ENCODE assay signal across 2 fruit fly cellular contexts in the genomic region with DNA sequence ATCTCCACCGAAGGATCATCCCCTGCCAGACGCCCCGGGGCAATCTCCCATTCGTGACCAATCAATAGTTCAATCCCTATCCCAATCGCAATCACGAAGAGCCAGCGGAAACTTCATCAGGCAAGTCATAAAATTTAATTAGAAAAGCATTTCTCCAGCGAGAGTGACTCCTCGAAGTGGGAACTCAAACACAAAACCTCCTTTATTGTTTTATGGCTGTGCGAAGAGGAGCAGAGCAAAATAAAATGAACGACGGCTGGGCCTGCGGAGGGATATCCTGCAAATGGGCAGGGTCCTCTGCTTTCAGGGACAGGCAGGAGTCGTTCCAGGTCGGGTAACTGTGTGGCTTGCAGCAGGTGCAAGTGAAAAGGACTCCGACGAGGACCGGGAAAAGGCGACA.
A peak's percentile ranks its signal among the peaks of the same experiment; 100 is the strongest.
TF ChIP-seq lines count a peak whose summit lies in the region.

No protein-coding gene starts in this region.

- TF ChIP-seq CTCF in whole organism, embryonic (GFP tag; optimal IDR thresholded peaks at IDR 0.05; lab: Kevin White, UChicago): no peak

TF ChIP-seq in whole organism, embryonic, 481 proteins besides CTCF, POLR2A, EP300 and RAD21:
- TF ChIP-seq ac (GFP tag; optimal IDR thresholded peaks at IDR 0.05; lab: Kevin White, UChicago): peak; percentile 39
- TF ChIP-seq CrebB (tag; optimal IDR thresholded peaks at IDR 0.05; lab: Kevin White, UChicago): no peak
- peak in 1 of 2 experiments; percentile 66 for TF ChIP-seq tll (GFP tag; optimal IDR thresholded peaks at IDR 0.05; lab: Kevin White, UChicago)
- TF ChIP-seq CG31365 (tag; optimal IDR thresholded peaks at IDR 0.05; lab: Kevin White, UChicago): no peak
- TF ChIP-seq exex (tag; optimal IDR thresholded peaks at IDR 0.05; lab: Kevin White, UChicago): no peak
- no peak for TF ChIP-seq CG7839 (tag; optimal IDR thresholded peaks at IDR 0.05; lab: Kevin White, UChicago)
- no peak for TF ChIP-seq CG2116 (GFP tag; optimal IDR thresholded peaks at IDR 0.05; lab: Kevin White, UChicago)
- TF ChIP-seq Mes4 (GFP tag; optimal IDR thresholded peaks at IDR 0.05; lab: Kevin White, UChicago): no peak
- no peak for TF ChIP-seq CG12219 (GFP tag; optimal IDR thresholded peaks at IDR 0.05; lab: Kevin White, UChicago)
- TF ChIP-seq zfh2 (GFP tag; optimal IDR thresholded peaks at IDR 0.05; lab: Kevin White, UChicago): no peak
- peak; percentile 28 for TF ChIP-seq sens (GFP tag; lab: Kevin White, UChicago)
- TF ChIP-seq Taf1 (GFP tag; IDR thresholded peaks at IDR 0.05; lab: Robert Waterston, UW): no peak
- TF ChIP-seq hth (optimal IDR thresholded peaks at IDR 0.05; lab: Kevin White, UChicago): no peak
- peak; percentile 96 for TF ChIP-seq cad (GFP tag; optimal IDR thresholded peaks at IDR 0.05; lab: Kevin White, UChicago)
- TF ChIP-seq CG13624 (GFP tag; optimal IDR thresholded peaks at IDR 0.05; lab: Kevin White, UChicago): no peak
- TF ChIP-seq Sry-β (GFP tag; optimal IDR thresholded peaks at IDR 0.05; lab: Kevin White, UChicago): no peak
- TF ChIP-seq lov (optimal IDR thresholded peaks at IDR 0.05; lab: Kevin White, UChicago): no peak
- peak; percentile 64; the same call in 1 of the 3 replicates for TF ChIP-seq lov (GFP tag; IDR thresholded peaks at IDR 0.05; lab: Robert Waterston, UW)
- TF ChIP-seq repo (GFP tag; optimal IDR thresholded peaks at IDR 0.05; lab: Kevin White, UChicago): no peak
- no peak for TF ChIP-seq psq (GFP tag; optimal IDR thresholded peaks at IDR 0.05; lab: Kevin White, UChicago)
- no peak for TF ChIP-seq CG4707 (GFP tag; optimal IDR thresholded peaks at IDR 0.05; lab: Kevin White, UChicago)
- peak; percentile 41 for TF ChIP-seq D (optimal IDR thresholded peaks at IDR 0.05; lab: Kevin White, UChicago)
- TF ChIP-seq D (GFP tag; optimal IDR thresholded peaks at IDR 0.05; lab: Kevin White, UChicago): no peak
- no peak for TF ChIP-seq CG15514 (GFP tag; optimal IDR thresholded peaks at IDR 0.05; lab: Kevin White, UChicago)
- TF ChIP-seq CG7271 (tag; optimal IDR thresholded peaks at IDR 0.05; lab: Kevin White, UChicago): peak; percentile 59
- TF ChIP-seq nau (GFP tag; optimal IDR thresholded peaks at IDR 0.05; lab: Kevin White, UChicago): no peak
- no peak for TF ChIP-seq Scr (GFP tag; IDR thresholded peaks at IDR 0.05; lab: Robert Waterston, UW; ENCODE audit: partially characterized antibody)
- no peak for TF ChIP-seq ERR (GFP tag; optimal IDR thresholded peaks at IDR 0.05; lab: Kevin White, UChicago)
- TF ChIP-seq gem (tag; optimal IDR thresholded peaks at IDR 0.05; lab: Kevin White, UChicago): no peak
- no peak for TF ChIP-seq CG11456 (GFP tag; IDR thresholded peaks at IDR 0.05; lab: Robert Waterston, UW)
- no peak for TF ChIP-seq CG3726 (GFP tag; IDR thresholded peaks at IDR 0.05; lab: Robert Waterston, UW)
- no peak for TF ChIP-seq CG8388 (GFP tag; optimal IDR thresholded peaks at IDR 0.05; lab: Kevin White, UChicago)
- TF ChIP-seq zen (tag; optimal IDR thresholded peaks at IDR 0.05; lab: Kevin White, UChicago): peak; percentile 28
- TF ChIP-seq maf-S (GFP tag; optimal IDR thresholded peaks at IDR 0.05; lab: Kevin White, UChicago): no peak
- peak; percentile 7 for TF ChIP-seq Med (GFP tag; lab: Kevin White, UChicago)
- no peak for TF ChIP-seq Dad (GFP tag; optimal IDR thresholded peaks at IDR 0.05; lab: Kevin White, UChicago)
- no peak for TF ChIP-seq CG6175 (GFP tag; IDR thresholded peaks at IDR 0.05; lab: Robert Waterston, UW)
- peak; percentile 20 for TF ChIP-seq gsb-n (tag; optimal IDR thresholded peaks at IDR 0.05; lab: Kevin White, UChicago)
- peak; percentile 36; the same call in 1 of the 2 replicates for TF ChIP-seq chm (GFP tag; IDR thresholded peaks at IDR 0.05; lab: Robert Waterston, UW)
- TF ChIP-seq dati (GFP tag; IDR thresholded peaks at IDR 0.05; lab: Robert Waterston, UW): no peak
- no peak for TF ChIP-seq fd96Cb (tag; optimal IDR thresholded peaks at IDR 0.05; lab: Kevin White, UChicago)

TF ChIP-seq in whole organism, prepupa, 60 proteins besides CTCF, POLR2A, EP300 and RAD21:
- no peak for TF ChIP-seq CG6854 (GFP tag; optimal IDR thresholded peaks at IDR 0.05; lab: Kevin White, UChicago)
- no peak for TF ChIP-seq CG6163 (GFP tag; IDR thresholded peaks at IDR 0.05; lab: Robert Waterston, UW)
- TF ChIP-seq Eip75B (GFP tag; optimal IDR thresholded peaks at IDR 0.05; lab: Kevin White, UChicago): no peak
- no peak for TF ChIP-seq CG10669 (GFP tag; optimal IDR thresholded peaks at IDR 0.05; lab: Kevin White, UChicago)
- TF ChIP-seq CG8319 (GFP tag; optimal IDR thresholded peaks at IDR 0.05; lab: Kevin White, UChicago): no peak
- peak; percentile 21 for TF ChIP-seq Eip78C (GFP tag; lab: Kevin White, UChicago)
- no peak for TF ChIP-seq Sox14 (GFP tag; optimal IDR thresholded peaks at IDR 0.05; lab: Kevin White, UChicago)
